Worm (Caenorhabditis elegans) whole organism, L4/young adult: ENCODE results near the gene Y42G9A.3.

ENCODE experiments used
- dao-5 ChIP-seq: sonication (generic microtip); optimal IDR thresholded peaks from 2 replicates; lab custom pipeline; 2016; ENCODE audit warnings: missing genotype, missing genetic modification characterization, moderate library complexity, missing compliant biosample characterization
- him-1 ChIP-seq: sonication (generic microtip); optimal IDR thresholded peaks from 2 replicates; lab custom pipeline; 2016; ENCODE audit warnings: missing genotype, missing genetic modification reagents, missing genetic modification characterization, missing compliant biosample characterization

ce11 chrIII:6195718-6196117 is 49.7 kb downstream of the Y42G9A.3 start:
- no peak for TF ChIP-seq him-1 (tag; lab: Kevin White, UChicago)
- TF ChIP-seq dao-5 (tag; lab: Kevin White, UChicago) = no peak
